Fruit fly (Drosophila melanogaster) whole organism, embryonic: ENCODE results near the gene CG42763.

Experiments used
- ATbp ChIP-seq: fragments of 200-800 bp; sonication (Bioruptor generic); optimal IDR thresholded peaks from 2 replicates; lab custom pipeline; 2017; ENCODE audit warnings: missing biosample characterization, mild to moderate bottlenecking, missing genetic modification characterization, missing genetic modification reagents
- CG2199 ChIP-seq: fragments of 200-800 bp; sonication (Bioruptor generic); IDR thresholded peaks from 3 replicates; pipeline ENCODE4 v1.3.6; 2022; ENCODE audit warnings: missing biosample characterization, missing genetic modification characterization
- CG4730 ChIP-seq: fragments of 200-800 bp; sonication (Bioruptor generic); IDR thresholded peaks from 2 replicates; pipeline ENCODE4 v1.3.6; 2022; ENCODE audit warnings: missing biosample characterization, missing genetic modification characterization
- CG6854 ChIP-seq: fragments of 200-800 bp; sonication (Bioruptor generic); optimal IDR thresholded peaks from 3 replicates; lab custom pipeline; 2017; ENCODE audit warnings: missing biosample characterization, mild to moderate bottlenecking, missing genetic modification characterization
- ERR ChIP-seq: fragments of 200-800 bp; sonication (Bioruptor generic); optimal IDR thresholded peaks from 2 replicates; lab custom pipeline; 2016; ENCODE audit warnings: missing biosample characterization, missing genetic modification characterization
- Lhr ChIP-seq: fragments of 200-800 bp; sonication (Bioruptor generic); optimal IDR thresholded peaks from 3 replicates; lab custom pipeline; 2017; ENCODE audit warnings: mild to moderate bottlenecking, missing biosample characterization, missing genetic modification reagents, missing genetic modification characterization
- Meics ChIP-seq: fragments of 200-800 bp; sonication (Bioruptor generic); optimal IDR thresholded peaks from 2 replicates; lab custom pipeline; 2017; ENCODE audit warnings: missing biosample characterization, mild to moderate bottlenecking, missing genetic modification characterization
- Six4 ChIP-seq: fragments of 200-800 bp; sonication (Bioruptor generic); optimal IDR thresholded peaks from 2 replicates; lab custom pipeline; 2016; ENCODE audit warnings: missing biosample characterization, missing genetic modification characterization
- cwo ChIP-seq: fragments of 200-800 bp; sonication (Bioruptor generic); optimal IDR thresholded peaks from 3 replicates; lab custom pipeline; 2017; ENCODE audit warnings: missing biosample characterization, missing genetic modification characterization, mild to moderate bottlenecking, moderate library complexity, missing genetic modification reagents
- eyg ChIP-seq: fragments of 200-800 bp; sonication (Bioruptor generic); optimal IDR thresholded peaks from 3 replicates; lab custom pipeline; 2016; ENCODE audit warnings: missing biosample characterization, missing genetic modification characterization
- nom ChIP-seq: fragments of 200-800 bp; sonication (Bioruptor generic); optimal IDR thresholded peaks from 2 replicates; lab custom pipeline; 2017; ENCODE audit warnings: missing biosample characterization, missing genetic modification characterization, mild to moderate bottlenecking, moderate library complexity, missing genetic modification reagents
- otp ChIP-seq: fragments of 200-800 bp; sonication (Bioruptor generic); IDR thresholded peaks from 3 replicates; pipeline ENCODE4, ENCODE4 v1.3.6; 2022; ENCODE audit warnings: missing biosample characterization, missing genetic modification characterization
- p53 ChIP-seq: fragments of 200-800 bp; sonication (Bioruptor generic); optimal IDR thresholded peaks from 2 replicates; lab custom pipeline; 2016; ENCODE audit warnings: missing biosample characterization, missing genetic modification characterization
- slp2 ChIP-seq: fragments of 200-800 bp; sonication (Bioruptor generic); optimal IDR thresholded peaks from 2 replicates; lab custom pipeline; 2016; ENCODE audit warnings: missing biosample characterization, missing genetic modification characterization

dm6 chr2L:8163588-8164166, 18.8 kb upstream of the CG42763 start:
- TF ChIP-seq Six4 (GFP tag; lab: Kevin White, UChicago) (no peak), eyg (GFP tag; lab: Kevin White, UChicago) (no peak), p53 (no peak), slp2 (GFP tag; lab: Kevin White, UChicago) (no peak), CG4730 (GFP tag; lab: Robert Waterston, UW) (no peak), CG6854 (GFP tag; lab: Kevin White, UChicago) (no peak), Lhr (GFP tag; lab: Kevin White, UChicago) (no peak), ERR (GFP tag; lab: Kevin White, UChicago) (no peak), ATbp (GFP tag; lab: Kevin White, UChicago) (no peak), Meics (no peak), CG2199 (0 out of 3 replicates have a peak, but pooled peaks have one; percentile 8), otp (GFP tag; lab: Robert Waterston, UW) (peak; percentile 4; the same call in 1 of the 3 replicates), cwo (GFP tag; lab: Kevin White, UChicago) (no peak), nom (no peak)
